Worm (Caenorhabditis elegans): Measurements from ENCODE around the gene sorb-1.

Gene sorb-1

DNA sequence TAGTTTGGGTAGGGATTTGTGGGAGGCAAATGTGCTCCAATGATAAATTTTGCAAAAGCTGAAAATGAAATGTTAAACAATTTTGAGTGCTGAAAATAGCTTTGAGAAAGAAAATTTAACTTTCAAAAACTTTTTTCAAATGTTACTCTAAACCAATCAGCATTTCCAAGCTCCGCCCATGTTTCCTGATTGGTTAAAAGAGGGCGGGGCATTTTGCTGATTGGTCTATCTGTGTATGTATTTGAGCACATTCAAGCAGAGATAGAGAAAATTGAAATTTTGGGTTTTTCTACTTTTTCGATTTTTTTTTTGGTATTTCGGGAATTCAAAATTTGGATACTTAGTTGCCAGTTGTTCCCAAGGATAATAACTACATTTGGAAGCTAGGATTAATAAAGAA lies 14.6 kb downstream of the sorb-1 start:
- TF ChIP-seq ahr-1 (tag; optimal IDR thresholded peaks at IDR 0.05) (no peak), hlh-8 (tag; optimal IDR thresholded peaks at IDR 0.05) (no peak), ceh-14 (tag; optimal IDR thresholded peaks at IDR 0.05) (no peak), sox-4 (tag; optimal IDR thresholded peaks at IDR 0.05) (no peak), unc-42 (tag; optimal IDR thresholded peaks at IDR 0.05) (no peak), nfya-1 (tag; optimal IDR thresholded peaks at IDR 0.05) (peak; percentile 75)

DNA sequence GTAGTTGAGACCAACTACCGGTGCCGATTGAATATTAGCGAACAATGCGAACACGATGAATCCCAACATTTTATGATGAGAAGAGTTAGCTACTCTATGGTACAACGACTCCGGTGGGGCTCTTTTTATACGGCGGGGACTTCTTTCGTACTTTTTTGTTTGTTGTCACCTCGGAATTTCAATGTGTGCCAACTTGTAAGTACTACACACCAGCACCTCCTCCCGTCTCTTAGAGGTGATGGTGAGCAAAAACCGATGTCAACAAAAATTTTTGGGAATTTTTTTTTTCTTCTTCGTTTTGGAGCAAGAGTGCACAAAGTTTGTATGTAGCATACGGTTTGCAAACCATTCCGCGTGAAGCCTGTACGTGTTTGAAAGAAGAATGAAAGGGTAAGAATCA lies 24.4 kb downstream of the sorb-1 start, which contains the start of gene Y45F10D.2:
TSS of gene Y45F10D.2 (minus strand) at position 101 of the 400 bp plus-strand sequence.
- TF ChIP-seq elt-2 (tag; optimal IDR thresholded peaks at IDR 0.05): no peak
- no peak for TF ChIP-seq syd-9 (tag; optimal IDR thresholded peaks at IDR 0.05)
- no peak for TF ChIP-seq tbx-2 (tag; optimal IDR thresholded peaks at IDR 0.05)
- TF ChIP-seq ceh-14 (tag; optimal IDR thresholded peaks at IDR 0.05): no peak
- no peak for TF ChIP-seq unc-3 (GFP tag; conservative IDR thresholded peaks at IDR 0.05)
- TF ChIP-seq unc-3 (tag; optimal IDR thresholded peaks at IDR 0.05): no peak
- no peak for TF ChIP-seq elt-4 (tag; optimal IDR thresholded peaks at IDR 0.05)
- TF ChIP-seq ahr-1 (tag; optimal IDR thresholded peaks at IDR 0.05): no peak
- TF ChIP-seq C08G9.2 (tag; optimal IDR thresholded peaks at IDR 0.05): no peak
- no peak for TF ChIP-seq sox-2 (GFP tag; IDR thresholded peaks at IDR 0.05)
- TF ChIP-seq hlh-30 (tag; optimal IDR thresholded peaks at IDR 0.05; ENCODE audit: insufficient read depth): no peak
- no peak for TF ChIP-seq pat-9 (tag; optimal IDR thresholded peaks at IDR 0.05)
- TF ChIP-seq ref-2 (tag; optimal IDR thresholded peaks at IDR 0.05): no peak
- TF ChIP-seq ceh-34 (tag; optimal IDR thresholded peaks at IDR 0.05): no peak

DNA sequence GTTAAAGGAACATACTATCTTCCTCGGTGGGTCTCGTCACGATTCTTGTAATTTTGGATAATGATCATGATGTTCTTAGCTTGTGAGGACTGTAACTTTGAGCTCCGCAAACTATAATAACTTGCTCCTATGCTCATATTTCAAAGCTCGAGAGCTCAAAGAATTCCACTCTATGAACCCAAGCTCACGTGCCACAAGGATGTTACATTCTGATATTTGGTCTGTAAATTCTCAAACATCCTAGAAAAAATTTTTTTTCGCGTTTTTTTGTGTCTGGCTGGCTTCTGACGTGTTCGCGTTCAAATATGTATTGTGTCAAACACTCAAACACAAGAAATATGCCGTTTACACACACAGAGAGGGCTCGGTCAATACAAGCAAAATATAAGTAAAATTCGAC lies 26.0 kb downstream of the sorb-1 start, which contains the start of gene Y45F10D.16:
TSS of gene Y45F10D.16 (plus strand) at position 301 of the 400 bp plus-strand sequence.
- TF ChIP-seq eyg-1 (tag; optimal IDR thresholded peaks at IDR 0.05) (no peak), fax-1 (tag; optimal IDR thresholded peaks at IDR 0.05) (no peak), elt-2 (tag; optimal IDR thresholded peaks at IDR 0.05) (no peak), npax-4 (tag; optimal IDR thresholded peaks at IDR 0.05) (no peak), odd-2 (tag; optimal IDR thresholded peaks at IDR 0.05) (no peak), ceh-45 (GFP tag; IDR thresholded peaks at IDR 0.05) (no peak), nhr-11 (tag; optimal IDR thresholded peaks at IDR 0.05) (no peak)

DNA sequence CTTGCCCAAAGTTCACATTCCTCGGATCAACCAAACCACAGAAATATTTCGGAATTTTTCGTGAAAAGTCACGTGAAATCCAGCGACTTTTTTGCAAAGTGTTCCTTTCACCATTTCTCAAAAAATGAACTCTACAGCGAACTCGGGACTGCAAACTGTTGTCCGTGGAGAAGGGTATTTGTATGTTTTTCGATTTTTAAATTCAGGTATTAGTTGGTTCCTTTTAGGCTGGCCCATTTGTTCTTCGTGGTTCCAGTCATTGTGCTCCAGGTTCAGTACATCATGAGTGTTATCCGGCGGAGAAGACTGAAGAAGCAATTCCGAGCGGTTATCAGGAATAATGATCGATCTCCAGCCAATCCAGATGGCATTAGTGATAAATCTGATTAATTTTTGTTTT lies 26.6 kb downstream of the sorb-1 start:
- TF ChIP-seq hlh-30 (tag; optimal IDR thresholded peaks at IDR 0.05; ENCODE audit: insufficient read depth) (peak; percentile 15), npax-4 (tag; optimal IDR thresholded peaks at IDR 0.05) (no peak)

ce11 chrIV:13777480-13777879 lies 27.3 kb downstream of the sorb-1 start, which contains the start of gene rpl-18:
TSS of gene rpl-18 (plus strand) at chrIV:13777865.
- TF ChIP-seq pros-1 (tag; optimal IDR thresholded peaks at IDR 0.05) (no peak), hlh-30 (tag; optimal IDR thresholded peaks at IDR 0.05; ENCODE audit: insufficient read depth) (peak; percentile 79), ceh-31 (tag; optimal IDR thresholded peaks at IDR 0.05) (peak; percentile 40), ttx-3 (tag; optimal IDR thresholded peaks at IDR 0.05) (peak; percentile 18), che-1 (tag; optimal IDR thresholded peaks at IDR 0.05) (no peak), sox-2 (GFP tag; IDR thresholded peaks at IDR 0.05) (no peak), pha-2 (tag; optimal IDR thresholded peaks at IDR 0.05) (no peak), pag-3 (tag; optimal IDR thresholded peaks at IDR 0.05; ENCODE audit: borderline replicate concordance) (no peak), hlh-15 (tag; optimal IDR thresholded peaks at IDR 0.05) (no peak), zip-5 (tag; optimal IDR thresholded peaks at IDR 0.05) (no peak), nfya-1 (tag; optimal IDR thresholded peaks at IDR 0.05) (peak; percentile 80), ceh-30 (tag; optimal IDR thresholded peaks at IDR 0.05) (no peak), tbx-2 (tag; optimal IDR thresholded peaks at IDR 0.05) (peak; percentile 16), unc-55 (GFP tag; optimal IDR thresholded peaks at IDR 0.05) (peak; percentile 36), elt-4 (tag; optimal IDR thresholded peaks at IDR 0.05) (no peak)

Measured in whole organism, late embryonic.